Worm (Caenorhabditis elegans): ENCODE measurements around the gene C17B7.14.

DNA sequence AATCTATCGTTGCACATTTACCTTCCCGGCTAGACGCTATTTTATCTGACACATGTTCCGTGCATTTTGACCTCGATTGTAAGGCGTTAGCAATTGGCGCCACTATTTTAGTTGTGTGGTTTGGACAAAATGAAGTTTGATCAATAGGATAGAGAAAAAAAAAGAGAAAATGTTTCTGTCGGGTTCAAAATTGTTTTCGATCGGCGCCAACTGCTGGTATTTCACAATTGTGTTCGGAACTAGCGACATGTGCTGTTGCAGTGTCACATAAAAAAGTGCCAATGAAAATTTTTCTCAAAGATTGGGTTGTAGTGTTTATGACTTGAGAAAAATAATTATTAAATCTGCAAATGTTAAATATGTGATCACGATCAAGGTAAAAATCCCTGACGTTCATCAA lies 41.2 kb downstream of the C17B7.14 start:
- TF ChIP-seq flt-1 (GFP tag; IDR thresholded peaks at IDR 0.05) (no peak), ztf-29 (GFP tag; IDR thresholded peaks at IDR 0.05) (no peak), T22C8.4 (GFP tag; IDR thresholded peaks at IDR 0.05) (no peak), cog-1 (tag; optimal IDR thresholded peaks at IDR 0.05) (no peak), med-1 (GFP tag; optimal IDR thresholded peaks at IDR 0.05; ENCODE audit: insufficient read depth) (no peak), klf-2 (GFP tag; conservative IDR thresholded peaks at IDR 0.05) (no peak), ref-1 (GFP tag; conservative IDR thresholded peaks at IDR 0.05) (no peak), tab-1 (GFP tag; IDR thresholded peaks at IDR 0.05) (no peak)

Data from whole organism, midembryonic.